Fruit fly (Drosophila melanogaster): ENCODE data around the gene CG1024.

CG1024 gene

DNA sequence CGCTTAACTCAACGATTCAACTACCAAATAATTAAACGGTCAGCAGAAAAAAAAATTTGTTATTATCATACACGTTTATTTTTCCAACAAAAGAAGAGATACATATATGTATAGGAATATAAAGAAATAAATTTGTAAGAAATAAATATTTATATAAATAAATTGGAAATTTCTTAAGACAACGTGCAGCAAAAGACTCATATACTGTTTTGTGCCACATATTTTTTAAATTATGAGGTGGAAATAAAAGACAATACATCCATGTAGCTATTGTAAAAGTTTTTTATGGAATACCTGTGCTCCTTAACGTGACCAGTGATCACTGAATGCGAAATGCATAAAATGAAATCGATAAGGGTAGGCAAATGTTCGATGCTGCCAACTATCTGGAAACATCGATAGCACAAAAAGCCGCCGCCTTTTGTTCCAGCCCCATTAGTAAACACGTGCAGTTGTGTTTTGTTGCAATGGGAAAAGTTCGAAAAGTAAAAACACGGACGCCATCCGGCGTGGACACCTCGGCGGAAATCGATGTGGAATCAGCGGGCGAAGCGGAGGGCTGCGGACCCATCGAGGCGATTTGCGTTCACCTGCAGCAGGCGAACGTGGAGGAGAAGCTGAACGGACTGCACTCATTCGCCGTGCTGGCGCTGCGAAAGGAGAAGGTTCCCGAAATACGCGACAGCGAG, 11.4 kb downstream of the CG1024 start, which contains the start of gene CG10286:
Gene CG10286, plus strand, starts transcription at position 416 of the 689 bp plus-strand sequence.
- TF ChIP-seq noc (tag; optimal IDR thresholded peaks at IDR 0.05): no peak

DNA sequence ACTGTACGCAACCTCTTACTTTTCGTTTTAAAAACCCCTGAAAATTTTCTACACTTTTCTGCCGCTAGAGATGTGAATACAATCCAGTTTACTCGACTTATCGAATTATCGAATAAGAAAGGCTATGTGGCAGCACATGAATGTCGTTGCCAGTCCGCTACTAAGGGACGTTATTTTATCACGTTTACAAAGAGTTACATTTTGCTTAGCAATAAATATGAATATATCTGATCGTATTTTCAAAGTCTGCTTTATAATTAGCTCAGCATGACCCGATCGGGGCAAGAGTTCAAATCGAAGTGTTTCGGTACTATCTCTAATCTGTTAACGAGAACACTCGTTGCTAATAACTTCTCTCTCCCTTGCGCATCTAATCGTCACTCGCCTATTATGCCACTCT, 12.0 kb downstream of the CG1024 start, which contains the start of gene CG42724:
Gene CG42724, minus strand, starts transcription at position 189 of the 400 bp plus-strand sequence.
- no peak for TF ChIP-seq noc (tag; optimal IDR thresholded peaks at IDR 0.05)

DNA sequence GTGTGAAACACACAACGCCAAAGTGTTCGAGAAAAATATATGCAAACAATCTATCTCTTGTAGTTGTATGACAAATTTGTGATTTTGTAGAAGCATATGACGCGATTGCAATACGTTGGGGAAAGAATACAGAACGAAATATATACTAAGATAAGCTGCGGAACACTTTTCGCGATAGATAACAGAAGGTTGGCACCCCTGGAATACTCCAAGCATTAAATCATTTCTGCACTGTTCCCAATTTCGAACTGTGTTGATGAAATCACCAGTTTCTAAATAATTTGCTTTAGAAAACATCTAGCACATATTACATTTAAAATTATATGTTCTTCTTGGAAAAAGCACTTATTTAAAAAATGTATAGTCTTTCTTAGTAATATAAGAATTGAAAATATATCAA, 25.7 kb downstream of the CG1024 start:
- no peak for TF ChIP-seq noc (tag; optimal IDR thresholded peaks at IDR 0.05)

- peak; percentile 91 for TF ChIP-seq noc (tag; optimal IDR thresholded peaks at IDR 0.05)
These were observed 26.3 kb downstream of the CG1024 start for dm6 chr3R:6353624-6354352.

DNA sequence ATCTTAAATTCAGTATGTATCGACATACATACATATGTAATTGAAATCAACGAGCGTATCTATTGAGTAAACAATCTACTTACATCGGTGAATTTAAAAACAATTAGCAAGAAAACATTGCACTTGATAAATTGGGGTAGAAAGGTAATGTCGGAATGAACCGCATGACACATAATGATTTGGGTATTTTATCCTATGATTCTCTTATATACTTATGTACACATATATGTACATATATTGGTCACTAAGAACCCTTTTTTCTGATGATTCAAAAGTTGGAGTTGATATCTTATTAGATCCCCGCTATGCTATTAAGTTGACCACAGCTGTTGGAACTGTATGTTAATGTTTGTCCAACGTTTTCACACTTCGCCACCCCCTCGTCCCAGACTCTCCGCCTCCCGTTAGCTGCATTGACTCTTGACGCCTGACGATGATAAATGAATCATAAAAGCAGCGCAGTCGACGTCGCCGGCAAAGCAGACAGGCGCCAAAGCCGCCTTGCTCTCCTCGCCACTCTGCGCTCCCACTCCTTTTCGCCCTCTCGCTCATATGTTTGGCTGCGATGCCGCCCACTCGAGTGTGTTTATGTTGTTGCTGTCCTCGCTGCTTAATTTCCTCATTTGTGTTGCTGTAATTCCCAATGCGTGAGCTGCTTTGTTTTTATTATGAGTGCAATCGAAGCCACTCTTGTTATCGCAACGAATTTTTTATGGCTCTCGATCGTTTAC, 27.1 kb downstream of the CG1024 start:
- peak; percentile 15 for TF ChIP-seq noc (tag; optimal IDR thresholded peaks at IDR 0.05)

dm6 chr3R:6352436-6352835, 27.7 kb downstream of the CG1024 start:
- no peak for TF ChIP-seq noc (tag; optimal IDR thresholded peaks at IDR 0.05)

DNA sequence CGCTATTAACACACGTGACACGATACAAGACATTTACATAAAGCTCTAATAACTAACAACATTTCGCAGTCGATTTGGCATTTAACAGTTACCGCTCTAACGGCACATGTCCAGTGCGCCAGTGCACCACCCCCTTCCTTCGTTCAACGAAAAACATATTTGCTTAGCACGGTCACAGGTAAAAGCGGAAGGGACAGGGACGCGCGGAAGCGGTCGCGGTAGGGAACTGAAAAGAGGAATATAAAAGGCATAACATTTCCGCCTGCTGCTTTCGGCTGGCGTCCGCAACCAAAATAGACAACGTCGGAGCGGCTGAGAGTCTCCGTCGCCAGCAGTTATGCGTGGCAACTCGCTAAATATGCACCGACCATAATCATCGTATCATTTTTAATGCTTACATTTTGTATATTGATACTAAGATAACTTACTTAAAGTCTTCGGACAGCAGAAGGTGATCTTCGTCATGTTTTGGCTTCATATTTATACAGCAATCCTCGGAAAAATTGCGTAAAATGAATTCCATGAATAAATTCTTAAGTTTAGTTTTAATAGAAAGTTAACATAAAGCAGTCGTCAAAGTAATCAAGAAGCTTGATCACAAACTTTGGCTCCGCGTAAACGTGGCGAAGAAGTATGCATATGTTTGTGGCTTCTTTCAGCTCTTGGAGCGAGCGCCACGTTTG, 28.3 kb downstream of the CG1024 start:
- TF ChIP-seq noc (tag; optimal IDR thresholded peaks at IDR 0.05): peak; percentile 19

- TF ChIP-seq noc (tag; optimal IDR thresholded peaks at IDR 0.05): no peak
These were observed 28.9 kb downstream of the CG1024 start for dm6 chr3R:6351181-6351580.

DNA sequence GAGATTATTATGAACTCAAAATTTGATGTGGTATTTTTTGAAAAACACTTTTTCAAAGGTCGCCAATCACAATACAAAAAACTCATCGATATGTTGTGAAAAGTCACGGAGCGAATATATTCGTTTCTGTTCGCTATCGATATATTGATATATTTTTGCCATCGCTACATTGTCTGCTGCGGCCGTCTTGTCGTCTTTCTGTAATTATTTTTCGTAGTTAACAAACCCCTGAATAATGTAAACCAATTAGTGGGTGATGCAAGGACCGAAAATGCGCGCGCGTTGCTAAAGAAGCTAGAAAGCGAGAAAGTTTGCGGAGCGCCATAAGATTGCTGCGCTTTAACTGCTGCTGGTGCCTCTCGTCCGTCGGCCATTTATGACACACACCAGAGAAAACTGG, 29.4 kb downstream of the CG1024 start, which contains the start of gene Pak:
Gene Pak, plus strand, starts transcription at position 142 of the 400 bp plus-strand sequence.
- TF ChIP-seq noc (tag; optimal IDR thresholded peaks at IDR 0.05): no peak

dm6 chr3R:6348943-6349342, 31.2 kb downstream of the CG1024 start, which contains the start of gene Hr83:
Gene Hr83 (plus strand): TSS chr3R:6349243.
- TF ChIP-seq noc (tag; optimal IDR thresholded peaks at IDR 0.05): no peak

DNA sequence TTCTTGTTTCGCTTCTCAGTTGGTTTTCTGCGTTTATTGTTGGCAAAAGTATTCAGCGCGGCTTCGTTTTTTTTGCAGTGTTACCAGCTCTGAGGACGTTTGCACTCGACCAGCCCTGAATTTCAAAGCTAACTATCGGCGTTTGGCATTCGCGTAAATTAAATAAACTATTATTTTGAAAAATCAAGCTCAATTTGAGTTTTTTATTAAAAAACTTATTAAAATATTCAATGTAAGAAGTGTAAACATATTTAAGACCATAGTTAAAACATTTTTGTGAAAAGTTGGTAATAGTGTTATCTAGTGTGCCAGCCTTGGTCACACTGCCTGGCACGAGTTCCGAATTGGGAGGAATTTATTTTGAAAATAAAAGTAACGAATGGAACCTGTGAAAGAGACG, 34.3 kb downstream of the CG1024 start, which contains the start of the genes SmD2 and CG18048:
Gene SmD2, minus strand, starts transcription at position 98 of the 400 bp plus-strand sequence.
Gene CG18048, plus strand, starts transcription at position 298 of the 400 bp plus-strand sequence.
- TF ChIP-seq noc (tag; optimal IDR thresholded peaks at IDR 0.05): no peak

DNA sequence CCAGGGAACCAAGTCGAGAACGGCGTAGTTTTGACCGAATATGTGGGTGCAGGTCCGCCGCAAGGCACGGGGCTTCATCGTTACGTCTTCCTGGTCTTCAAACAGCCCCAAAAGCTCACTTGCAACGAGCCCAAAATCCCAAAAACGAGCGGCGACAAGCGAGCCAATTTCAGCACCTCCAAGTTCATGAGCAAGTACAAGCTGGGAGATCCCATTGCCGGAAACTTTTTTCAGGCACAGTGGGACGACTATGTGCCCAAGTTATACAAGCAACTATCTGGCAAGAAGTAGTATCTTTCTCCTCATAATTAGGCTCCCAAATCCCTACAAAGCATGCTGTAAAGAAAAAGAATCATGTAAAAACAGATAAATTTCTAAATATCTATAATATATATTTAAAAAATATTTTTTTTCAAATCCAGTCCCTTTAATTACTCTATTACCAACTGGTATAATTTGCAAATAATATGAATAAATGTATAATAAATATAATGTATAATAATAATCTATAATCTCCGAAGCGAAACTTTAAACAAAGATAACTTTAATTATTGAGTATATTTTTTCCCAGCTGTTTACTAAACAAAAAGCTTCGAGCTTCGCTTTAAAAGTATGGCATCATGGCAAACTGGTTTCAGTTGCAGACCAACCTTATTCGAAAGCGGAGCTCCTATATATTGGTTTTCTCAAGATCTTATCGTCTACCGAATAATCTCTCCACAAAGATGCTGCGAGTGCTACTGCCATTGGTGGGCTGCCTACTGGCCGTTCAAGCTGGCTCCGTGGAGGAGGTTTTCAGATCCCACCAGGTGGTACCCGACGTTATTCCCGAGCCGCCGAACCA, 36.5 kb downstream of the CG1024 start, which contains the start of gene CG17919:
Gene CG17919, plus strand, starts transcription at position 634 of the 844 bp plus-strand sequence.
- no peak for TF ChIP-seq noc (tag; optimal IDR thresholded peaks at IDR 0.05)

dm6 chr3R:6342702-6343101, 37.4 kb downstream of the CG1024 start, which contains the start of gene CG10298:
Gene CG10298 (plus strand): TSS chr3R:6343002.
- no peak for TF ChIP-seq noc (tag; optimal IDR thresholded peaks at IDR 0.05)

DNA sequence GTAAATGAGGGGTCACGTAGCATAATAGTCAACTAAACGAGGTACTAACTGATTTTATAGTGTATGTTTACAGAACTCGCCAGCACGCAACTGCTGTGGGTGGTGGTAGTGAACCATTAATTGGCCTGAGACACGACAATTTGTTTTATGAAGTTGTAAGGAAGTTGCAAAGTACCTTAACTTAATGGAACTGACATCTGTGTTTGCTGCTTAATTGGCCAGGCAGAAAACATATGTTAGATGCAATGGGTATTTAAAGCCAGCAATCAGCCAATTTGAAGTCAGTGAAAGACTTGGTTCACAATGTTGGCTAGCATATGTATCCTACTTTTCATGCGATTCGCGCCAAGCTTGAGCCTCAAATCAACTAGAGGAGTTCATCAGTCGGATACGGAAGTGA, 38.5 kb downstream of the CG1024 start, which contains the start of gene CG17917:
Gene CG17917, plus strand, starts transcription at position 301 of the 400 bp plus-strand sequence.
- TF ChIP-seq noc (tag; optimal IDR thresholded peaks at IDR 0.05): no peak

Measured in whole organism, larva.